Worm (Caenorhabditis elegans): ENCODE results near the gene K09C6.8.

- TF ChIP-seq ceh-13 (GFP tag; optimal IDR thresholded peaks at IDR 0.05): no peak
- TF ChIP-seq tra-4 (tag; optimal IDR thresholded peaks at IDR 0.05): no peak
These were observed 407 bp downstream of the K09C6.8 start for ce11 chrV:842611-843010.

Measured in whole organism, early embryonic.